Fruit fly (Drosophila melanogaster) whole organism, embryonic: ENCODE results near the gene pod1.

Experiments
- Atf3 ChIP-seq: fragments of 200-800 bp; sonication (Bioruptor generic); optimal IDR thresholded peaks from 3 replicates; lab custom pipeline; 2016; ENCODE audit warnings: missing biosample characterization, missing genetic modification characterization
- CG10267 ChIP-seq: fragments of 200-800 bp; sonication (Bioruptor generic); optimal IDR thresholded peaks from 2 replicates; lab custom pipeline; 2018; ENCODE audit warnings: missing biosample characterization, mild to moderate bottlenecking, missing genetic modification characterization, moderate library complexity
- CG10431 ChIP-seq: fragments of 200-800 bp; sonication (Bioruptor generic); optimal IDR thresholded peaks from 3 replicates; lab custom pipeline; 2018; ENCODE audit warnings: missing biosample characterization, mild to moderate bottlenecking, missing genetic modification characterization
- CG10543 ChIP-seq: fragments of 200-800 bp; sonication (Bioruptor generic); optimal IDR thresholded peaks from 3 replicates; lab custom pipeline; 2017; ENCODE audit warnings: missing biosample characterization, mild to moderate bottlenecking, missing genetic modification characterization, moderate library complexity
- CG11085 ChIP-seq: fragments of 200-800 bp; sonication (Bioruptor generic); IDR thresholded peaks from 2 replicates; pipeline ENCODE4 v1.3.6; 2022; ENCODE audit warnings: missing biosample characterization, missing genetic modification characterization
- CG11398 ChIP-seq: fragments of 200-800 bp; sonication (Bioruptor generic); optimal IDR thresholded peaks from 2 replicates; lab custom pipeline; 2016; ENCODE audit warnings: missing biosample characterization, missing genetic modification characterization
- CG12071 ChIP-seq: fragments of 200-800 bp; sonication (Bioruptor generic); optimal IDR thresholded peaks from 3 replicates; lab custom pipeline; 2018; ENCODE audit warnings: missing biosample characterization, mild to moderate bottlenecking, missing genetic modification characterization
- CG12219 ChIP-seq: fragments of 200-800 bp; sonication (Bioruptor generic); optimal IDR thresholded peaks from 3 replicates; lab custom pipeline; 2018; ENCODE audit warnings: missing biosample characterization, mild to moderate bottlenecking, missing genetic modification characterization
- CG1233 ChIP-seq: fragments of 200-800 bp; sonication (Bioruptor generic); optimal IDR thresholded peaks from 4 replicates; lab custom pipeline; 2018; ENCODE audit warnings: missing biosample characterization, mild to moderate bottlenecking, missing genetic modification characterization
- CG12391 ChIP-seq: fragments of 200-800 bp; sonication (Bioruptor generic); optimal IDR thresholded peaks from 3 replicates; lab custom pipeline; 2018; ENCODE audit warnings: missing biosample characterization, mild to moderate bottlenecking, missing genetic modification characterization, moderate library complexity
- CG12659 ChIP-seq: fragments of 200-800 bp; sonication (Bioruptor generic); optimal IDR thresholded peaks from 3 replicates; lab custom pipeline; 2017; ENCODE audit warnings: mild to moderate bottlenecking, missing biosample characterization, missing genetic modification reagents, missing genetic modification characterization
- CG12769 ChIP-seq: fragments of 200-800 bp; sonication (Bioruptor generic); optimal IDR thresholded peaks from 2 replicates; lab custom pipeline; 2019; ENCODE audit warnings: missing biosample characterization, mild to moderate bottlenecking, missing genetic modification characterization, moderate library complexity
- CG13123 ChIP-seq: fragments of 200-800 bp; sonication (Bioruptor generic); optimal IDR thresholded peaks from 2 replicates; lab custom pipeline; 2016; ENCODE audit warnings: missing biosample characterization, missing genetic modification characterization
- CG15269 ChIP-seq: fragments of 200-800 bp; sonication (Bioruptor generic); optimal IDR thresholded peaks from 2 replicates; lab custom pipeline; 2018; ENCODE audit warnings: missing biosample characterization, mild to moderate bottlenecking, missing genetic modification characterization, moderate library complexity
- CG17612 ChIP-seq: fragments of 200-800 bp; sonication (Bioruptor generic); IDR thresholded peaks from 2 replicates; pipeline ENCODE4 v1.3.6; 2022; ENCODE audit warnings: missing biosample characterization, missing genetic modification characterization
- CG1832 ChIP-seq: fragments of 200-800 bp; sonication (Bioruptor generic); optimal IDR thresholded peaks from 2 replicates; lab custom pipeline; 2017; ENCODE audit warnings: missing biosample characterization, mild to moderate bottlenecking, missing genetic modification characterization, inconsistent platforms
- CG2712 ChIP-seq: fragments of 200-800 bp; optimal IDR thresholded peaks from 3 replicates; lab custom pipeline; 2019; ENCODE audit warnings: missing biosample characterization, mild to moderate bottlenecking, missing genetic modification characterization, moderate library complexity
- CG30403 ChIP-seq: fragments of 200-800 bp; sonication (Bioruptor generic); optimal IDR thresholded peaks from 3 replicates; lab custom pipeline; 2016; ENCODE audit warnings: missing biosample characterization, missing genetic modification characterization
- CG32772 ChIP-seq: fragments of 200-800 bp; sonication (Bioruptor generic); IDR thresholded peaks from 2 replicates; pipeline ENCODE4 v1.3.6; 2022; ENCODE audit warnings: missing biosample characterization, missing genetic modification characterization
- CG34376 ChIP-seq: fragments of 200-800 bp; sonication (Bioruptor generic); optimal IDR thresholded peaks from 2 replicates; lab custom pipeline; 2018; ENCODE audit warnings: missing biosample characterization, mild to moderate bottlenecking, missing genetic modification characterization
- CG4328 ChIP-seq: fragments of 200-800 bp; sonication (Bioruptor generic); optimal IDR thresholded peaks from 3 replicates; lab custom pipeline; 2017; ENCODE audit warnings: missing biosample characterization, missing genetic modification reagents, missing genetic modification characterization
- CG4707 ChIP-seq: fragments of 200-800 bp; sonication (Bioruptor generic); optimal IDR thresholded peaks from 2 replicates; lab custom pipeline; 2018; ENCODE audit warnings: missing biosample characterization, mild to moderate bottlenecking, missing genetic modification characterization, moderate library complexity
- CG5180 ChIP-seq: fragments of 200-800 bp; sonication (Bioruptor generic); optimal IDR thresholded peaks from 3 replicates; lab custom pipeline; 2017; ENCODE audit warnings: missing biosample characterization, missing genetic modification characterization, mild to moderate bottlenecking, moderate library complexity, missing genetic modification reagents
- CG7372 ChIP-seq: fragments of 200-800 bp; sonication (Bioruptor generic); IDR thresholded peaks from 2 replicates; pipeline ENCODE4 v1.3.6; 2022; ENCODE audit warnings: missing biosample characterization, missing genetic modification characterization
- CG9797 ChIP-seq: fragments of 200-800 bp; sonication (Bioruptor generic); optimal IDR thresholded peaks from 3 replicates; lab custom pipeline; 2018; ENCODE audit warnings: missing biosample characterization, mild to moderate bottlenecking, missing genetic modification characterization
- Dip2 ChIP-seq: fragments of 200-800 bp; sonication (Bioruptor generic); IDR thresholded peaks from 2 replicates; pipeline ENCODE4 v1.3.6; 2022; ENCODE audit warnings: missing biosample characterization, missing genetic modification characterization
- Hey ChIP-seq: fragments of 200-800 bp; sonication (Bioruptor generic); optimal IDR thresholded peaks from 3 replicates; lab custom pipeline; 2018; ENCODE audit warnings: missing biosample characterization, mild to moderate bottlenecking, missing genetic modification characterization
- Hr51 ChIP-seq, 2 experiments: fragments of 200-800 bp; sonication (Bioruptor generic); optimal IDR thresholded peaks; 2 replicates in 1 of 2; 3 replicates in 1 of 2; lab custom pipeline; 2016 to 2018; ENCODE audit warnings: missing biosample characterization in 2 of 2, missing genetic modification characterization in 2 of 2, mild to moderate bottlenecking in 1 of 2, moderate library complexity in 1 of 2
- Lim3 ChIP-seq: fragments of 200-800 bp; sonication (Bioruptor generic); IDR thresholded peaks from 2 replicates; pipeline ENCODE4 v1.3.6; 2022; ENCODE audit warnings: missing biosample characterization, missing genetic modification characterization
- Neu2 ChIP-seq: fragments of 200-800 bp; sonication (Bioruptor generic); optimal IDR thresholded peaks from 3 replicates; lab custom pipeline; 2016; ENCODE audit warnings: missing biosample characterization, missing genetic modification characterization, borderline replicate concordance
- Nf-YC ChIP-seq: fragments of 200-800 bp; optimal IDR thresholded peaks from 3 replicates; lab custom pipeline; 2019; ENCODE audit warnings: missing biosample characterization, mild to moderate bottlenecking, missing genetic modification characterization, moderate library complexity
- Oaz ChIP-seq: fragments of 200-800 bp; sonication (Bioruptor generic); IDR thresholded peaks from 2 replicates; pipeline ENCODE4 v1.3.6; 2022; ENCODE audit warnings: missing biosample characterization, missing genetic modification characterization
- Oli ChIP-seq: fragments of 200-800 bp; sonication (Bioruptor generic); optimal IDR thresholded peaks from 2 replicates; lab custom pipeline; 2018; ENCODE audit warnings: missing biosample characterization, mild to moderate bottlenecking, missing genetic modification characterization, moderate library complexity
- Poxn ChIP-seq: fragments of 200-800 bp; sonication (Bioruptor generic); IDR thresholded peaks from 2 replicates; pipeline ENCODE4 v1.3.6; 2022; ENCODE audit warnings: missing biosample characterization, missing genetic modification characterization
- Scr ChIP-seq: fragments of 200-800 bp; sonication (Bioruptor generic); IDR thresholded peaks from 2 replicates; pipeline ENCODE4 v1.3.6; 2022; ENCODE audit warnings: missing biosample characterization, missing genetic modification characterization; ENCODE audit not compliant: partially characterized antibody
- cad ChIP-seq: fragments of >200 bp; optimal IDR thresholded peaks from 2 replicates; lab custom pipeline; 2017; ENCODE audit warnings: missing biosample characterization, missing genetic modification characterization
- chif ChIP-seq, 2 experiments: fragments of 200-800 bp; sonication (Bioruptor generic); optimal IDR thresholded peaks; 3 replicates each; lab custom pipeline; 2016; ENCODE audit warnings: missing biosample characterization in 2 of 2, missing genetic modification characterization in 2 of 2
- chinmo ChIP-seq: fragments of 200-800 bp; sonication (Bioruptor generic); IDR thresholded peaks from 4 replicates; pipeline ENCODE4 v1.3.6; 2022; ENCODE audit warnings: missing biosample characterization, missing genetic modification characterization; ENCODE audit not compliant: partially characterized antibody
- ewg ChIP-seq: fragments of 200-800 bp; sonication (Bioruptor generic); optimal IDR thresholded peaks from 3 replicates; lab custom pipeline; 2017; ENCODE audit warnings: mild to moderate bottlenecking, missing biosample characterization, missing genetic modification reagents, missing genetic modification characterization
- gce ChIP-seq: fragments of 200-800 bp; sonication (Bioruptor generic); IDR thresholded peaks from 3 replicates; pipeline ENCODE4 v1.3.6; 2022; ENCODE audit warnings: missing biosample characterization, missing genetic modification characterization
- hth ChIP-seq: fragments of >200 bp; optimal IDR thresholded peaks from 2 replicates; lab custom pipeline; 2017; ENCODE audit warnings: inconsistent platforms
- mam ChIP-seq: fragments of 200-800 bp; sonication (Bioruptor generic); optimal IDR thresholded peaks from 3 replicates; lab custom pipeline; 2016; ENCODE audit warnings: missing biosample characterization, missing genetic modification characterization
- mirr ChIP-seq: fragments of 200-800 bp; sonication (Bioruptor generic); optimal IDR thresholded peaks from 3 replicates; lab custom pipeline; 2018; ENCODE audit warnings: missing biosample characterization, mild to moderate bottlenecking, missing genetic modification characterization
- pb ChIP-seq: fragments of 200-800 bp; sonication (Bioruptor generic); optimal IDR thresholded peaks from 3 replicates; lab custom pipeline; 2016; ENCODE audit warnings: missing biosample characterization, missing genetic modification characterization
- prd ChIP-seq, 3 experiments: fragments of >200 bp in 2 of 3; fragments of 200-800 bp in 1 of 3; sonication (Bioruptor generic) in 1 of 3; optimal IDR thresholded peaks in 2 of 3; IDR thresholded peaks in 1 of 3; 2 replicates in 2 of 3; 3 replicates in 1 of 3; pipeline versions ENCODE4 v1.3.6 to Lab custom; 2017 to 2022; ENCODE audit warnings: missing biosample characterization in 1 of 3, missing genetic modification characterization in 1 of 3
- repo ChIP-seq: fragments of 200-800 bp; sonication (Bioruptor generic); optimal IDR thresholded peaks from 2 replicates; lab custom pipeline; 2016; ENCODE audit warnings: missing biosample characterization, missing genetic modification characterization
- sd ChIP-seq: fragments of 200-800 bp; sonication (Bioruptor generic); optimal IDR thresholded peaks from 3 replicates; lab custom pipeline; 2018; ENCODE audit warnings: missing biosample characterization, mild to moderate bottlenecking, missing genetic modification characterization, moderate library complexity
- stwl ChIP-seq: fragments of 200-800 bp; sonication (Bioruptor generic); optimal IDR thresholded peaks from 3 replicates; lab custom pipeline; 2018; ENCODE audit warnings: missing biosample characterization, mild to moderate bottlenecking, missing genetic modification characterization, moderate library complexity
- tap ChIP-seq: fragments of 200-800 bp; optimal IDR thresholded peaks from 3 replicates; lab custom pipeline; 2019; ENCODE audit warnings: missing biosample characterization, mild to moderate bottlenecking, missing genetic modification characterization, moderate library complexity
- vfl ChIP-seq: fragments of 200-800 bp; sonication (Bioruptor generic); optimal IDR thresholded peaks from 2 replicates; lab custom pipeline; 2016; ENCODE audit warnings: missing biosample characterization, missing genetic modification characterization

The pod1 gene

dm6 chrX:6756175-6756718, 47.2 kb upstream of the pod1 start, which contains the start of gene sov (continued):
- TF ChIP-seq CG1832 (no peak), vfl (GFP tag; lab: Kevin White, UChicago) (no peak), CG4328 (GFP tag; lab: Kevin White, UChicago) (no peak), chinmo (0 out of 4 replicates have a peak, but pooled peaks have one; percentile 73), CG12659 (GFP tag; lab: Kevin White, UChicago) (peak; percentile 53), repo (GFP tag; lab: Kevin White, UChicago) (no peak), Dip2 (GFP tag; lab: Robert Waterston, UW) (no peak), CG11085 (GFP tag; lab: Robert Waterston, UW) (no peak), CG10543 (GFP tag; lab: Kevin White, UChicago) (peak; percentile 19), mirr (peak; percentile 3), sd (tag; lab: Kevin White, UChicago) (peak; percentile 48), CG34376 (GFP tag; lab: Kevin White, UChicago) (peak; percentile 15), CG17612 (GFP tag; lab: Robert Waterston, UW) (no peak), gce (no peak), CG7372 (GFP tag; lab: Robert Waterston, UW) (no peak), mam (GFP tag; lab: Kevin White, UChicago) (no peak), ewg (peak; percentile 59), Atf3 (GFP tag; lab: Kevin White, UChicago) (no peak), pb (GFP tag; lab: Kevin White, UChicago) (no peak), tap (tag; lab: Kevin White, UChicago) (no peak), CG12219 (GFP tag; lab: Kevin White, UChicago) (no peak), CG10267 (tag; lab: Kevin White, UChicago) (peak; percentile 45), CG1233 (no peak), Nf-YC (peak; percentile 1), CG11398 (GFP tag; lab: Kevin White, UChicago) (no peak), Hr51 (GFP tag; optimal IDR thresholded peaks at IDR 0.05; lab: Kevin White, UChicago) (no peak), CG9797 (GFP tag; lab: Kevin White, UChicago) (peak; percentile 60), CG5180 (GFP tag; lab: Kevin White, UChicago) (no peak), Scr (GFP tag; lab: Robert Waterston, UW) (peak; percentile 94), Oli (tag; lab: Kevin White, UChicago) (no peak), Hey (tag; lab: Kevin White, UChicago) (no peak), CG4707 (GFP tag; lab: Kevin White, UChicago) (peak; percentile 85), CG12769 (peak; percentile 36), Poxn (no peak), stwl (tag; lab: Kevin White, UChicago) (peak; percentile 61), hth (lab: Kevin White, UChicago) (no peak), Neu2 (GFP tag; lab: Kevin White, UChicago) (no peak), cad (GFP tag; lab: Kevin White, UChicago) (no peak), CG32772 (GFP tag; lab: Robert Waterston, UW) (no peak), Lim3 (GFP tag; lab: Robert Waterston, UW) (no peak), prd (optimal IDR thresholded peaks at IDR 0.05; lab: Kevin White, UChicago) (no peak), prd (GFP tag; IDR thresholded peaks at IDR 0.05; lab: Robert Waterston, UW) (no peak), CG10431 (GFP tag; lab: Kevin White, UChicago) (peak; percentile 98), CG12071 (no peak), CG2712 (tag; lab: Kevin White, UChicago) (no peak), CG15269 (no peak), CG30403 (GFP tag; lab: Kevin White, UChicago) (no peak), chif (GFP tag; optimal IDR thresholded peaks at IDR 0.05; lab: Kevin White, UChicago) (no peak), CG12391 (tag; lab: Kevin White, UChicago) (no peak), Oaz (no peak), CG13123 (GFP tag; lab: Kevin White, UChicago) (no peak)
